Fruit fly (Drosophila melanogaster) whole organism, prepupa: Measurements from ENCODE around the gene dco.

Source experiments
- CG10669 ChIP-seq: fragments of 200-800 bp; sonication (Bioruptor generic); optimal IDR thresholded peaks from 3 replicates; lab custom pipeline; 2018; ENCODE audit warnings: missing biosample characterization, mild to moderate bottlenecking, missing genetic modification characterization, moderate library complexity
- CG11902 ChIP-seq: fragments of 200-800 bp; sonication (Bioruptor generic); optimal IDR thresholded peaks from 3 replicates; lab custom pipeline; 2016; ENCODE audit warnings: missing biosample characterization, missing genetic modification characterization
- CG15336 ChIP-seq: fragments of 200-800 bp; sonication (Bioruptor generic); IDR thresholded peaks from 2 replicates; pipeline ENCODE4 v1.3.6; 2022; ENCODE audit warnings: missing biosample characterization, missing genetic modification characterization
- CG16779 ChIP-seq: fragments of 200-800 bp; sonication (Bioruptor generic); optimal IDR thresholded peaks from 3 replicates; lab custom pipeline; 2017; ENCODE audit warnings: missing biosample characterization, mild to moderate bottlenecking, missing genetic modification characterization
- CG34406 ChIP-seq: fragments of 200-800 bp; sonication (Bioruptor generic); optimal IDR thresholded peaks from 3 replicates; lab custom pipeline; 2016; ENCODE audit warnings: missing biosample characterization, missing genetic modification characterization
- CG4318 ChIP-seq: fragments of 200-800 bp; sonication (Bioruptor generic); optimal IDR thresholded peaks from 3 replicates; lab custom pipeline; 2017; ENCODE audit warnings: missing biosample characterization, mild to moderate bottlenecking, missing genetic modification characterization
- CG8632 ChIP-seq: fragments of 200-800 bp; sonication (Bioruptor generic); optimal IDR thresholded peaks from 3 replicates; lab custom pipeline; 2016; ENCODE audit warnings: missing biosample characterization, missing genetic modification characterization
- CG9139 ChIP-seq: fragments of 200-800 bp; sonication (Bioruptor generic); optimal IDR thresholded peaks from 3 replicates; lab custom pipeline; 2017; ENCODE audit warnings: missing biosample characterization, mild to moderate bottlenecking, missing genetic modification characterization
- Eip78C ChIP-seq: fragments of 200-800 bp; sonication (Bioruptor generic); peaks from one replicate; lab custom pipeline; 2016; ENCODE audit warnings: missing biosample characterization, missing genetic modification characterization
- Eip93F ChIP-seq: fragments of 200-800 bp; sonication (Bioruptor generic); optimal IDR thresholded peaks from 2 replicates; lab custom pipeline; 2016; ENCODE audit warnings: missing biosample characterization, mild to moderate bottlenecking, missing genetic modification characterization
- Gug ChIP-seq: fragments of 200-800 bp; sonication (Bioruptor generic); IDR thresholded peaks from 2 replicates; pipeline ENCODE4 v1.3.6; 2022; ENCODE audit warnings: missing biosample characterization, missing genetic modification characterization
- Hr38 ChIP-seq: sonication (Bioruptor generic); optimal IDR thresholded peaks from 2 replicates; lab custom pipeline; 2016; ENCODE audit warnings: missing biosample characterization, missing genetic modification characterization
- Hr39 ChIP-seq: fragments of 200-800 bp; sonication (Bioruptor generic); optimal IDR thresholded peaks from 2 replicates; lab custom pipeline; 2016; ENCODE audit warnings: missing biosample characterization, missing genetic modification characterization
- Met ChIP-seq: fragments of 200-800 bp; sonication (Bioruptor generic); optimal IDR thresholded peaks from 3 replicates; lab custom pipeline; 2016; ENCODE audit warnings: missing biosample characterization, missing genetic modification characterization
- Sox15 ChIP-seq: fragments of 200-800 bp; sonication (Bioruptor generic); optimal IDR thresholded peaks from 3 replicates; lab custom pipeline; 2016; ENCODE audit warnings: missing biosample characterization, missing genetic modification characterization
- achi ChIP-seq: fragments of 200-800 bp; sonication (Bioruptor generic); optimal IDR thresholded peaks from 3 replicates; lab custom pipeline; 2016; ENCODE audit warnings: missing biosample characterization, missing genetic modification characterization
- dsx ChIP-seq: fragments of 200-800 bp; optimal IDR thresholded peaks from 3 replicates; lab custom pipeline; 2019; ENCODE audit warnings: missing biosample characterization, mild to moderate bottlenecking, missing genetic modification characterization, moderate library complexity; ENCODE audit not compliant: poor library complexity, severe bottlenecking
- eg ChIP-seq: fragments of 200-800 bp; sonication (Bioruptor generic); IDR thresholded peaks from 3 replicates; pipeline ENCODE4 v1.3.6; 2022; ENCODE audit warnings: missing biosample characterization, missing genetic modification characterization
- esn ChIP-seq: fragments of 200-800 bp; sonication (Bioruptor generic); optimal IDR thresholded peaks from 2 replicates; lab custom pipeline; 2016; ENCODE audit warnings: missing biosample characterization, mild to moderate bottlenecking, missing genetic modification characterization, moderate library complexity
- fkh ChIP-seq: fragments of 200-800 bp; sonication (Bioruptor generic); optimal IDR thresholded peaks from 3 replicates; lab custom pipeline; 2017; ENCODE audit warnings: missing biosample characterization, mild to moderate bottlenecking, missing genetic modification characterization, moderate library complexity
- pdm3 ChIP-seq: fragments of 200-800 bp; sonication (Bioruptor generic); optimal IDR thresholded peaks from 3 replicates; lab custom pipeline; 2016; ENCODE audit warnings: missing biosample characterization, missing genetic modification characterization
- svp ChIP-seq: fragments of 200-800 bp; sonication (Bioruptor generic); peaks from one replicate; lab custom pipeline; 2016; ENCODE audit warnings: missing biosample characterization, missing genetic modification characterization
- topi ChIP-seq: fragments of 200-800 bp; sonication (Bioruptor generic); optimal IDR thresholded peaks from 3 replicates; lab custom pipeline; 2016; ENCODE audit warnings: missing biosample characterization, missing genetic modification characterization
- vri ChIP-seq: fragments of 200-800 bp; sonication (Bioruptor generic); optimal IDR thresholded peaks from 3 replicates; lab custom pipeline; 2016; ENCODE audit warnings: missing biosample characterization, mild to moderate bottlenecking, missing genetic modification characterization

The dco gene

dm6 chr3R:31016715-31017114 lies 44.3 kb downstream of the dco start, which contains the start of gene 5-HT7:
5-HT7 (minus strand) TSS chr3R:31016875.
- TF ChIP-seq svp (GFP tag; lab: Kevin White, UChicago) (peak; percentile 75), CG16779 (tag; lab: Kevin White, UChicago) (no peak)

- no peak for TF ChIP-seq Hr38 (GFP tag; lab: Kevin White, UChicago)
- no peak for TF ChIP-seq CG9139 (GFP tag; lab: Kevin White, UChicago)
- TF ChIP-seq vri (GFP tag; lab: Kevin White, UChicago) = peak; percentile 53
- TF ChIP-seq CG15336 (GFP tag; lab: Robert Waterston, UW) = no peak
- no peak for TF ChIP-seq Met (GFP tag; lab: Kevin White, UChicago)
- TF ChIP-seq eg (GFP tag; lab: Robert Waterston, UW) = no peak
- TF ChIP-seq topi (GFP tag; lab: Kevin White, UChicago) = no peak
- TF ChIP-seq CG10669 (GFP tag; lab: Kevin White, UChicago) = no peak
- no peak for TF ChIP-seq CG8632
- TF ChIP-seq dsx = no peak
- TF ChIP-seq fkh = peak; percentile 61
- no peak for TF ChIP-seq Eip93F (GFP tag; lab: Kevin White, UChicago)
- TF ChIP-seq Gug (GFP tag; lab: Robert Waterston, UW) = no peak
- TF ChIP-seq CG4318 = no peak
- TF ChIP-seq esn = no peak
- TF ChIP-seq CG11902 = no peak
- no peak for TF ChIP-seq CG34406 (GFP tag; lab: Kevin White, UChicago)
Observed at dm6 chr3R:31010086-31010485, 50.9 kb downstream of the dco start.

DNA sequence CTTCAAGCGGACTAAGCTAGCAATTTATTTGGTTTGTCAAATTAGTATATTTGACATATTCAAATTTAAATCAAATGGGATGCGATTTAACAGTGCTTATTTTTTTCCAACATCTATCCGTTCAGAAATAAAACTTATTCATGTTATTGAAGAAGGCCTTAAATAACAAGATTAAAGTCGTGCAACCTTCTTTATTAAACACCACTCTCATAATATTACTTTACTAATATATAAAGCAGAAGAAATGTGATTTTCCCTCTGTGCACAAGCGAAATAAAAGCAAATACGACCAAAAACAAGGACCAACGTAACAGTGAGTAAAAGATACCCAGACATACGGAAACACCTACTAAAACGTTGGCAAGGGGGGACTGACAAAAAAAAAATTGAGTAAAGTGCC lies 54.4 kb downstream of the dco start:
- TF ChIP-seq Sox15 (GFP tag; lab: Kevin White, UChicago) (no peak), Eip78C (peak; percentile 52), achi (GFP tag; lab: Kevin White, UChicago) (no peak), pdm3 (peak; percentile 7), Hr39 (GFP tag; lab: Kevin White, UChicago) (no peak), svp (GFP tag; lab: Kevin White, UChicago) (peak; percentile 70)
- TF ChIP-seq, all 60 proteins: peak for 3
